Fruit fly (Drosophila melanogaster) whole organism, embryonic: ENCODE measurements around the gene par-6.

Experiments used
- Adf1 ChIP-seq: fragments of 200-800 bp; sonication (Bioruptor generic); IDR thresholded peaks from 2 replicates; pipeline ENCODE4 v1.3.6; 2022; ENCODE audit warnings: missing biosample characterization, missing genetic modification characterization
- Bdp1 ChIP-seq: fragments of 200-800 bp; sonication (Bioruptor generic); optimal IDR thresholded peaks from 3 replicates; lab custom pipeline; 2016; ENCODE audit warnings: missing biosample characterization, missing genetic modification characterization
- CG10147 ChIP-seq: fragments of 200-800 bp; sonication (Bioruptor generic); optimal IDR thresholded peaks from 2 replicates; lab custom pipeline; 2019; ENCODE audit warnings: missing biosample characterization, mild to moderate bottlenecking, missing genetic modification characterization, moderate library complexity
- CG10366 ChIP-seq: fragments of 200-800 bp; sonication (Bioruptor generic); IDR thresholded peaks from 2 replicates; pipeline ENCODE4 v1.3.6; 2022; ENCODE audit warnings: missing biosample characterization, missing genetic modification characterization
- CG10959 ChIP-seq: fragments of 200-800 bp; sonication (Bioruptor generic); IDR thresholded peaks from 2 replicates; pipeline ENCODE4 v1.3.6; 2022; ENCODE audit warnings: missing biosample characterization, missing genetic modification characterization
- CG10979 ChIP-seq: fragments of 200-800 bp; sonication (Bioruptor generic); optimal IDR thresholded peaks from 2 replicates; lab custom pipeline; 2018; ENCODE audit warnings: missing biosample characterization, mild to moderate bottlenecking, missing genetic modification characterization, moderate library complexity
- CG12104 ChIP-seq: fragments of 200-800 bp; sonication (Bioruptor generic); optimal IDR thresholded peaks from 3 replicates; lab custom pipeline; 2016; ENCODE audit warnings: missing biosample characterization, missing genetic modification characterization
- CG14441 ChIP-seq: fragments of 200-800 bp; sonication (Bioruptor generic); IDR thresholded peaks from 2 replicates; pipeline ENCODE4 v1.3.6; 2022; ENCODE audit warnings: missing biosample characterization, missing genetic modification characterization
- CG16779 ChIP-seq: fragments of 200-800 bp; sonication (Bioruptor generic); IDR thresholded peaks from 2 replicates; pipeline ENCODE4 v1.3.6; 2022; ENCODE audit warnings: missing biosample characterization, missing genetic modification characterization
- CG17385 ChIP-seq: fragments of 200-800 bp; sonication (Bioruptor generic); optimal IDR thresholded peaks from 3 replicates; lab custom pipeline; 2018; ENCODE audit warnings: missing biosample characterization, mild to moderate bottlenecking, missing genetic modification characterization
- CG2712 ChIP-seq: fragments of 200-800 bp; optimal IDR thresholded peaks from 3 replicates; lab custom pipeline; 2019; ENCODE audit warnings: missing biosample characterization, mild to moderate bottlenecking, missing genetic modification characterization, moderate library complexity
- CG30020 ChIP-seq: fragments of 200-800 bp; optimal IDR thresholded peaks from 2 replicates; lab custom pipeline; 2019; ENCODE audit warnings: missing biosample characterization, mild to moderate bottlenecking, missing genetic modification characterization, moderate library complexity
- CG3065 ChIP-seq: fragments of 200-800 bp; sonication (Bioruptor generic); optimal IDR thresholded peaks from 2 replicates; lab custom pipeline; 2016; ENCODE audit warnings: missing biosample characterization, missing genetic modification characterization
- CG4282 ChIP-seq: fragments of 200-800 bp; sonication (Bioruptor generic); optimal IDR thresholded peaks from 2 replicates; lab custom pipeline; 2016; ENCODE audit warnings: missing biosample characterization, missing genetic modification characterization
- CG4854 ChIP-seq: fragments of 200-800 bp; sonication (Bioruptor generic); optimal IDR thresholded peaks from 2 replicates; lab custom pipeline; 2016; ENCODE audit warnings: missing biosample characterization, missing genetic modification characterization, inconsistent platforms
- CG8359 ChIP-seq: fragments of 200-800 bp; sonication (Bioruptor generic); optimal IDR thresholded peaks from 2 replicates; lab custom pipeline; 2017; ENCODE audit warnings: missing biosample characterization, mild to moderate bottlenecking, missing genetic modification characterization, borderline replicate concordance
- Dll ChIP-seq: fragments of 200-800 bp; sonication (Bioruptor generic); IDR thresholded peaks from 4 replicates; pipeline ENCODE4 v1.3.6; 2022; ENCODE audit warnings: missing biosample characterization, missing genetic modification characterization; ENCODE audit not compliant: partially characterized antibody
- HmgZ ChIP-seq: fragments of 200-800 bp; sonication (Bioruptor generic); optimal IDR thresholded peaks from 2 replicates; lab custom pipeline; 2018; ENCODE audit warnings: missing biosample characterization, mild to moderate bottlenecking, missing genetic modification characterization
- Mes4 ChIP-seq: fragments of 200-800 bp; sonication (Bioruptor generic); optimal IDR thresholded peaks from 2 replicates; lab custom pipeline; 2016; ENCODE audit warnings: missing biosample characterization, missing genetic modification characterization
- Mrtf ChIP-seq: fragments of 200-800 bp; sonication (Bioruptor generic); IDR thresholded peaks from 3 replicates; pipeline ENCODE4 v1.3.6; 2022; ENCODE audit warnings: missing biosample characterization, missing genetic modification characterization
- NK7.1 ChIP-seq: fragments of 200-800 bp; sonication (Bioruptor generic); optimal IDR thresholded peaks from 3 replicates; lab custom pipeline; 2016; ENCODE audit warnings: missing biosample characterization, missing genetic modification characterization
- Nf-YC ChIP-seq: fragments of 200-800 bp; optimal IDR thresholded peaks from 3 replicates; lab custom pipeline; 2019; ENCODE audit warnings: missing biosample characterization, mild to moderate bottlenecking, missing genetic modification characterization, moderate library complexity
- Rfx ChIP-seq: fragments of 200-800 bp; sonication (Bioruptor generic); IDR thresholded peaks from 2 replicates; pipeline ENCODE4 v1.3.6; 2022; ENCODE audit warnings: missing biosample characterization, missing genetic modification characterization
- Spps ChIP-seq: fragments of 200-800 bp; sonication (Bioruptor generic); optimal IDR thresholded peaks from 2 replicates; lab custom pipeline; 2018; ENCODE audit warnings: missing biosample characterization, mild to moderate bottlenecking, missing genetic modification characterization
- abd-A ChIP-seq: fragments of 200-800 bp; sonication (Bioruptor generic); optimal IDR thresholded peaks from 3 replicates; lab custom pipeline; 2019; ENCODE audit warnings: missing biosample characterization, mild to moderate bottlenecking, missing genetic modification characterization, moderate library complexity
- az2 ChIP-seq: fragments of 200-800 bp; sonication (Bioruptor generic); optimal IDR thresholded peaks from 3 replicates; lab custom pipeline; 2016; ENCODE audit warnings: missing biosample characterization, missing genetic modification characterization
- bab2 ChIP-seq: fragments of 200-800 bp; sonication (Bioruptor generic); optimal IDR thresholded peaks from 2 replicates; lab custom pipeline; 2016; ENCODE audit warnings: missing biosample characterization, missing genetic modification characterization
- bcd ChIP-seq: fragments of 200-800 bp; sonication (Bioruptor generic); optimal IDR thresholded peaks from 2 replicates; lab custom pipeline; 2017; ENCODE audit warnings: missing biosample characterization, mild to moderate bottlenecking, missing genetic modification characterization
- cg ChIP-seq: fragments of 200-800 bp; sonication (Bioruptor generic); optimal IDR thresholded peaks from 3 replicates; lab custom pipeline; 2019; ENCODE audit warnings: missing biosample characterization, mild to moderate bottlenecking, missing genetic modification characterization, moderate library complexity
- ci ChIP-seq: fragments of 200-800 bp; sonication (Bioruptor generic); IDR thresholded peaks from 3 replicates; pipeline ENCODE4 v1.3.6; 2022; ENCODE audit warnings: missing biosample characterization, missing genetic modification characterization
- dm ChIP-seq: fragments of 200-800 bp; sonication (Bioruptor generic); optimal IDR thresholded peaks from 3 replicates; lab custom pipeline; 2016; ENCODE audit warnings: missing biosample characterization, missing genetic modification characterization
- dmrt11E ChIP-seq: fragments of 200-800 bp; sonication (Bioruptor generic); optimal IDR thresholded peaks from 3 replicates; lab custom pipeline; 2018; ENCODE audit warnings: missing biosample characterization, mild to moderate bottlenecking, missing genetic modification characterization, moderate library complexity
- dysf ChIP-seq: fragments of 200-800 bp; sonication (Bioruptor generic); IDR thresholded peaks from 3 replicates; pipeline ENCODE4 v1.3.6; 2022; ENCODE audit warnings: missing biosample characterization, missing genetic modification characterization
- ems ChIP-seq: fragments of 200-800 bp; sonication (Bioruptor generic); optimal IDR thresholded peaks from 3 replicates; lab custom pipeline; 2016; ENCODE audit warnings: missing biosample characterization, missing genetic modification characterization
- fd102C ChIP-seq: fragments of 200-800 bp; sonication (Bioruptor generic); optimal IDR thresholded peaks from 2 replicates; lab custom pipeline; 2018; ENCODE audit warnings: missing biosample characterization, mild to moderate bottlenecking, missing genetic modification characterization, moderate library complexity
- fd3F ChIP-seq: fragments of 200-800 bp; sonication (Bioruptor generic); optimal IDR thresholded peaks from 2 replicates; lab custom pipeline; 2018; ENCODE audit warnings: missing biosample characterization, mild to moderate bottlenecking, missing genetic modification characterization, moderate library complexity
- gcm2 ChIP-seq: fragments of 200-800 bp; sonication (Bioruptor generic); optimal IDR thresholded peaks from 2 replicates; lab custom pipeline; 2016; ENCODE audit warnings: missing biosample characterization, missing genetic modification characterization
- gsb-n ChIP-seq: fragments of 200-800 bp; sonication (Bioruptor generic); optimal IDR thresholded peaks from 3 replicates; lab custom pipeline; 2018; ENCODE audit warnings: missing biosample characterization, mild to moderate bottlenecking, missing genetic modification characterization
- ham ChIP-seq: fragments of 200-800 bp; sonication (Bioruptor generic); IDR thresholded peaks from 2 replicates; pipeline ENCODE4 v1.3.6; 2022; ENCODE audit warnings: missing biosample characterization, missing genetic modification characterization
- hb ChIP-seq: fragments of 200-800 bp; sonication (Bioruptor generic); IDR thresholded peaks from 3 replicates; pipeline ENCODE4 v1.3.6; 2022; ENCODE audit warnings: missing biosample characterization, missing genetic modification characterization; ENCODE audit not compliant: partially characterized antibody
- ken ChIP-seq: fragments of 200-800 bp; sonication (Bioruptor generic); IDR thresholded peaks from 3 replicates; pipeline ENCODE4 v1.3.6; 2022; ENCODE audit warnings: missing biosample characterization, missing genetic modification characterization
- lmd ChIP-seq: fragments of 200-800 bp; sonication (Bioruptor generic); IDR thresholded peaks from 2 replicates; pipeline ENCODE4 v1.3.6; 2022; ENCODE audit warnings: missing biosample characterization, missing genetic modification characterization
- oc ChIP-seq: fragments of 200-800 bp; sonication (Bioruptor generic); optimal IDR thresholded peaks from 2 replicates; lab custom pipeline; 2018; ENCODE audit warnings: missing biosample characterization, mild to moderate bottlenecking, missing genetic modification characterization, moderate library complexity
- pum ChIP-seq: fragments of 200-800 bp; sonication (Bioruptor generic); optimal IDR thresholded peaks from 2 replicates; lab custom pipeline; 2016; ENCODE audit warnings: missing biosample characterization, missing genetic modification characterization
- schlank ChIP-seq: fragments of 200-800 bp; sonication (Bioruptor generic); optimal IDR thresholded peaks from 2 replicates; lab custom pipeline; 2018; ENCODE audit warnings: missing biosample characterization, mild to moderate bottlenecking, missing genetic modification characterization
- seq ChIP-seq: fragments of 200-800 bp; sonication (Bioruptor generic); IDR thresholded peaks from 2 replicates; pipeline ENCODE4 v1.3.6; 2022; ENCODE audit warnings: missing biosample characterization, missing genetic modification characterization
- slbo ChIP-seq: fragments of 200-800 bp; sonication (Bioruptor generic); IDR thresholded peaks from 2 replicates; pipeline ENCODE4 v1.3.6; 2022; ENCODE audit warnings: missing biosample characterization, missing genetic modification characterization
- sr ChIP-seq: fragments of 200-800 bp; sonication (Bioruptor generic); IDR thresholded peaks from 3 replicates; pipeline ENCODE4 v1.3.6; 2022; ENCODE audit warnings: missing biosample characterization, missing genetic modification characterization
- trem ChIP-seq: fragments of 200-800 bp; optimal IDR thresholded peaks from 3 replicates; lab custom pipeline; 2019; ENCODE audit warnings: missing biosample characterization, mild to moderate bottlenecking, missing genetic modification characterization, moderate library complexity
- tx ChIP-seq: fragments of 200-800 bp; sonication (Bioruptor generic); optimal IDR thresholded peaks from 2 replicates; lab custom pipeline; 2016; ENCODE audit warnings: missing biosample characterization, missing genetic modification characterization
- zfh1 ChIP-seq: fragments of 200-800 bp; sonication (Bioruptor generic); IDR thresholded peaks from 3 replicates; pipeline ENCODE4 v1.3.6; 2022; ENCODE audit warnings: missing biosample characterization, missing genetic modification characterization
- zfh2 ChIP-seq: fragments of 200-800 bp; sonication (Bioruptor generic); optimal IDR thresholded peaks from 2 replicates; lab custom pipeline; 2016; ENCODE audit warnings: missing biosample characterization, missing genetic modification characterization

The par-6 gene

dm6 chrX:17696637-17697036 is 6.5 kb upstream of the par-6 start (continued):
- no peak for TF ChIP-seq Spps
- no peak for TF ChIP-seq Bdp1 (GFP tag; lab: Kevin White, UChicago)
- TF ChIP-seq fd3F: peak; percentile 60
- no peak for TF ChIP-seq CG4282 (GFP tag; lab: Kevin White, UChicago)
- no peak for TF ChIP-seq dm
- TF ChIP-seq hb (GFP tag; lab: Robert Waterston, UW): no peak
- TF ChIP-seq CG14441: peak; percentile 72
- TF ChIP-seq HmgZ (tag; lab: Kevin White, UChicago): peak; percentile 48
- peak; percentile 53 for TF ChIP-seq Nf-YC (tag; lab: Kevin White, UChicago)
- no peak for TF ChIP-seq fd102C (GFP tag; lab: Kevin White, UChicago)
- no peak for TF ChIP-seq zfh1
- peak; percentile 40 for TF ChIP-seq schlank (tag; lab: Kevin White, UChicago)
- no peak for TF ChIP-seq ems (GFP tag; lab: Kevin White, UChicago)
- peak; percentile 37 for TF ChIP-seq zfh2 (GFP tag; lab: Kevin White, UChicago)
- peak; percentile 57 for TF ChIP-seq bab2 (GFP tag; lab: Kevin White, UChicago)
- peak; percentile 55; the same call in 1 of the 2 replicates for TF ChIP-seq lmd (GFP tag; lab: Robert Waterston, UW)
- no peak for TF ChIP-seq cg (GFP tag; lab: Kevin White, UChicago)
- peak; percentile 64 for TF ChIP-seq CG10147 (GFP tag; lab: Kevin White, UChicago)
- peak; percentile 54 for TF ChIP-seq CG2712 (tag; lab: Kevin White, UChicago)
- no peak for TF ChIP-seq abd-A
- TF ChIP-seq CG17385: peak; percentile 62
- no peak for TF ChIP-seq CG10959
- peak; percentile 65; the same call in 1 of the 3 replicates for TF ChIP-seq ci
- TF ChIP-seq CG30020 (tag; lab: Kevin White, UChicago): no peak
- TF ChIP-seq ken (GFP tag; lab: Robert Waterston, UW): no peak
- peak; percentile 10 for TF ChIP-seq pum
- TF ChIP-seq az2 (GFP tag; lab: Kevin White, UChicago): no peak
- TF ChIP-seq sr (GFP tag; lab: Robert Waterston, UW): no peak
- no peak for TF ChIP-seq CG3065 (GFP tag; lab: Kevin White, UChicago)
- TF ChIP-seq gcm2 (GFP tag; lab: Kevin White, UChicago): no peak
- TF ChIP-seq dysf (GFP tag; lab: Robert Waterston, UW): peak; percentile 75
- peak; percentile 19 for TF ChIP-seq gsb-n (tag; lab: Kevin White, UChicago)
- no peak for TF ChIP-seq CG8359
- no peak for TF ChIP-seq tx (GFP tag; lab: Kevin White, UChicago)
- peak; percentile 33 for TF ChIP-seq dmrt11E (tag; lab: Kevin White, UChicago)
- no peak for TF ChIP-seq CG4854 (GFP tag; lab: Kevin White, UChicago)
- no peak for TF ChIP-seq Mes4 (GFP tag; lab: Kevin White, UChicago)
- peak; percentile 61; the same call in 1 of the 2 replicates for TF ChIP-seq Adf1
- no peak for TF ChIP-seq trem (tag; lab: Kevin White, UChicago)
- no peak for TF ChIP-seq oc (tag; lab: Kevin White, UChicago)
- no peak for TF ChIP-seq CG10979 (tag; lab: Kevin White, UChicago)
- TF ChIP-seq seq (GFP tag; lab: Robert Waterston, UW): peak; percentile 65
- TF ChIP-seq bcd (GFP tag; lab: Kevin White, UChicago): peak; percentile 0
- peak; percentile 67 for TF ChIP-seq CG10366 (GFP tag; lab: Robert Waterston, UW)
- peak; percentile 45 for TF ChIP-seq CG12104 (GFP tag; lab: Kevin White, UChicago)
- TF ChIP-seq Mrtf (GFP tag; lab: Robert Waterston, UW): peak; percentile 32; the same call in 1 of the 3 replicates
- TF ChIP-seq Dll (GFP tag; lab: Robert Waterston, UW): no peak
- TF ChIP-seq slbo (GFP tag; lab: Robert Waterston, UW): peak; percentile 85
- TF ChIP-seq NK7.1: peak; percentile 26
- TF ChIP-seq Rfx (GFP tag; lab: Robert Waterston, UW): peak; percentile 84
- no peak for TF ChIP-seq ham
- TF ChIP-seq CG16779 (GFP tag; lab: Robert Waterston, UW): 0 out of 2 replicates have a peak, but pooled peaks have one; percentile 18
